Fruit fly (Drosophila melanogaster): Measurements from ENCODE around the gene ND-B22.

The ND-B22 gene

DNA sequence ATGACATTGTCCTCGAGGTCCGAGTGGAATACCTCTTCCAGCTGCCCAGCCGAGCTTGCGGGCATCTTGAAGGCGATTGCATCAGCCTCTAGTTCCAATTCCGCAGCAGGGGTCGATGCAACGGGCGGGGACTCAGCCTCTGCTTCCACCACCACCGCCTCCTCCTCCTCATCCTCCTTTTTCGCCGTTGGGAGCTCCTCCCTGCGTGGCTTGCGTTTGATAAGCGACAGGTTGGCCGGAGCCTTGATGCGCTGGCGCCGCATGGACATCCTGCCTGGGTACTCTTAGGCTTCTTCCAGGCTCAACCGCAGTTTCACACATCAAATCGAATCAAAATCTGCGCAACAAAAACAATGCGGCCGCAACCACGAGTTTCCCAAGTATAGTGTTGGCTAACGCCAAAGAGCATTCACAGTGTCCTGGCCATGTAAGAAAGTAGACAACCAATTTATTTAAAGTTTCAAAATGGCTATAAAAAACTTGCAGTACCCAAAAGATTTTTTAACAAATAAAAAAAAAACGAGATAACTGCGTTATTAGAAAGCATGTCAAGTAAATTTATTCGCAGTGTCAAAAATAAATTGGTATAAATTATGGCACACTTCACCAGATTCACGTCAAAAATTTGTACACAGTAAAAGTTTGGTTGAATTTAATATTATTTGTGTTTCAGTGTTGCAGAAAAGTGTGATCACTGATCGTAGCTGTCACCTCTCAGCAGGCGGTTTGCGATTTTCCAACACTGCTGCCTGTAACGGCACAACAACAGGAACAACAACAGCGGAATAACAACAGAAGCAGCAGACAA lies 2.7 kb upstream of the ND-B22 start, which contains the start of the genes Bdp1 and CG6565 (continued):
- peak; percentile 94 for TF ChIP-seq CG8632 (GFP tag; optimal IDR thresholded peaks at IDR 0.05)
- peak; percentile 84 for TF ChIP-seq fkh (GFP tag; optimal IDR thresholded peaks at IDR 0.05)
- peak; percentile 96 for TF ChIP-seq CG34406 (GFP tag; optimal IDR thresholded peaks at IDR 0.05)
- peak; percentile 99 for TF ChIP-seq Hr39 (GFP tag; optimal IDR thresholded peaks at IDR 0.05)
- TF ChIP-seq CG11762 (GFP tag; optimal IDR thresholded peaks at IDR 0.05; ENCODE audit: insufficient read depth) = peak; percentile 97
- TF ChIP-seq spab (GFP tag; optimal IDR thresholded peaks at IDR 0.05) = peak; percentile 90
- peak; percentile 99 for TF ChIP-seq acj6 (GFP tag; optimal IDR thresholded peaks at IDR 0.05)
- TF ChIP-seq CG16779 (tag; optimal IDR thresholded peaks at IDR 0.05) = peak; percentile 87
- peak; percentile 92 for TF ChIP-seq CG6808 (GFP tag; optimal IDR thresholded peaks at IDR 0.05)
- no peak for TF ChIP-seq CG6276 (GFP tag; optimal IDR thresholded peaks at IDR 0.05)
- no peak for TF ChIP-seq svp (GFP tag)
- peak; percentile 95 for TF ChIP-seq CG3032 (tag; optimal IDR thresholded peaks at IDR 0.05)
- peak; percentile 97 for TF ChIP-seq CG8319 (GFP tag; optimal IDR thresholded peaks at IDR 0.05)
- TF ChIP-seq Sox15 (GFP tag; optimal IDR thresholded peaks at IDR 0.05) = peak; percentile 99

DNA sequence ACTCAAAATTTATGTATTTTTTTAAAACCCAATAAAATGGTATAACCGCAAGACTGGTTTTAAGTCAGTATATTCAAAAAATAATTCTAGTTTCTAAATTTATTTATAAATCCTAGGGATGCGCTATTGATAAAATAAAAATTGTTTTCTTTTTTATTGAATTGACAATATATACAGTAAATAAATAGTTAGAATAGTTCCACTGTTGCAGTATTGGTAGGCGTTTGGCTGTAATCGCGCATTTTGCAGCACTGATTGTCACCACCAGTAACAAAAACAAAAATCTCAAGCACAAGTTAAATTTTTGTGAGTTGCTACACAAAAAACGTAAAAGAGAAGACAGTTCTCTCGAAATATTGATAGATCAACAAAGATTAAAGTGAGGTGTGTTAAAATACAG lies 2.0 kb downstream of the ND-B22 start, which contains the start of gene CG31855:
CG31855 (plus strand) TSS at position 265 of the 400 bp plus-strand sequence.
- TF ChIP-seq salr (GFP tag; optimal IDR thresholded peaks at IDR 0.05) (peak; percentile 42 to 64), Ets96B (tag; optimal IDR thresholded peaks at IDR 0.05) (peak; percentile 62), CG16779 (tag; optimal IDR thresholded peaks at IDR 0.05) (no peak), CG3032 (tag; optimal IDR thresholded peaks at IDR 0.05) (peak; percentile 64), fd85E (GFP tag; optimal IDR thresholded peaks at IDR 0.05) (peak; percentile 62), Lpt (GFP tag; optimal IDR thresholded peaks at IDR 0.05) (peak; percentile 60), Gug (GFP tag; IDR thresholded peaks at IDR 0.05) (0 out of 2 replicates have a peak, but pooled peaks have one; percentile 27), achi (GFP tag; optimal IDR thresholded peaks at IDR 0.05) (peak; percentile 83), CG6808 (GFP tag; optimal IDR thresholded peaks at IDR 0.05) (peak; percentile 64), OdsH (GFP tag; optimal IDR thresholded peaks at IDR 0.05) (peak; percentile 83), spab (GFP tag; optimal IDR thresholded peaks at IDR 0.05) (peak; percentile 50), Sox102F (GFP tag; optimal IDR thresholded peaks at IDR 0.05) (peak; percentile 87), CG8119 (GFP tag; IDR thresholded peaks at IDR 0.05) (peak; percentile 66), CG11762 (GFP tag; optimal IDR thresholded peaks at IDR 0.05; ENCODE audit: insufficient read depth) (peak; percentile 59), Eip78C (GFP tag) (peak; percentile 93), dac (GFP tag; optimal IDR thresholded peaks at IDR 0.05) (peak; percentile 32), CG9139 (GFP tag; optimal IDR thresholded peaks at IDR 0.05) (no peak), dsx (GFP tag; optimal IDR thresholded peaks at IDR 0.05; ENCODE audit: poor library complexity, severe bottlenecking) (peak; percentile 54), CG3919 (GFP tag; optimal IDR thresholded peaks at IDR 0.05) (peak; percentile 89), Sox15 (GFP tag; optimal IDR thresholded peaks at IDR 0.05) (peak; percentile 38), svp (GFP tag) (peak; percentile 90), Hr38 (GFP tag; optimal IDR thresholded peaks at IDR 0.05) (no peak), CG10631 (GFP tag; optimal IDR thresholded peaks at IDR 0.05) (peak; percentile 71), cyc (GFP tag; optimal IDR thresholded peaks at IDR 0.05) (peak; percentile 84), net (GFP tag; optimal IDR thresholded peaks at IDR 0.05) (peak; percentile 76), Smox (GFP tag; optimal IDR thresholded peaks at IDR 0.05) (peak; percentile 83), ss (GFP tag; optimal IDR thresholded peaks at IDR 0.05) (peak in 1 of 2 experiments; percentile 77), lz (GFP tag; optimal IDR thresholded peaks at IDR 0.05) (peak; percentile 80), CG6854 (GFP tag; optimal IDR thresholded peaks at IDR 0.05) (peak; percentile 65), fkh (GFP tag; optimal IDR thresholded peaks at IDR 0.05) (no peak), pdm3 (GFP tag; optimal IDR thresholded peaks at IDR 0.05) (peak; percentile 83), CG31627 (GFP tag; optimal IDR thresholded peaks at IDR 0.05) (peak; percentile 79), CG1621 (tag; optimal IDR thresholded peaks at IDR 0.05) (peak; percentile 44), Hr4 (GFP tag; optimal IDR thresholded peaks at IDR 0.05) (peak; percentile 69), CG34406 (GFP tag; optimal IDR thresholded peaks at IDR 0.05) (peak; percentile 70), CG10669 (GFP tag; optimal IDR thresholded peaks at IDR 0.05) (peak; percentile 71), topi (GFP tag; optimal IDR thresholded peaks at IDR 0.05) (peak; percentile 84), CG6276 (GFP tag; optimal IDR thresholded peaks at IDR 0.05) (no peak), CG11294 (GFP tag; IDR thresholded peaks at IDR 0.05) (peak; percentile 47; the same call in 1 of the 2 replicates), CG4318 (GFP tag; optimal IDR thresholded peaks at IDR 0.05) (no peak), CG32006 (GFP tag; optimal IDR thresholded peaks at IDR 0.05) (peak; percentile 70), CG7368 (GFP tag; optimal IDR thresholded peaks at IDR 0.05) (peak; percentile 73)
